Fruit fly (Drosophila melanogaster) whole organism, embryonic: Measurements from ENCODE around the gene Rab7.

Experiments
- Abd-B ChIP-seq: fragments of 200-800 bp; sonication (Bioruptor generic); optimal IDR thresholded peaks from 2 replicates; lab custom pipeline; 2018; ENCODE audit warnings: missing biosample characterization, mild to moderate bottlenecking, missing genetic modification characterization, moderate library complexity
- CG10462 ChIP-seq: fragments of 200-800 bp; sonication (Bioruptor generic); optimal IDR thresholded peaks from 2 replicates; lab custom pipeline; 2016; ENCODE audit warnings: missing biosample characterization, missing genetic modification characterization
- CG11093 ChIP-seq: fragments of 200-800 bp; sonication (Bioruptor generic); IDR thresholded peaks from 3 replicates; pipeline ENCODE4 v1.3.6; 2022; ENCODE audit warnings: missing biosample characterization, missing genetic modification characterization
- CG13424 ChIP-seq: fragments of 200-800 bp; sonication (Bioruptor generic); optimal IDR thresholded peaks from 2 replicates; lab custom pipeline; 2019; ENCODE audit warnings: missing biosample characterization, mild to moderate bottlenecking, missing genetic modification characterization, moderate library complexity
- CG13775 ChIP-seq: fragments of 200-800 bp; sonication (Bioruptor generic); optimal IDR thresholded peaks from 3 replicates; lab custom pipeline; 2017; ENCODE audit warnings: missing biosample characterization, mild to moderate bottlenecking, missing genetic modification characterization
- CG15479 ChIP-seq: fragments of 200-800 bp; sonication (Bioruptor generic); optimal IDR thresholded peaks from 3 replicates; lab custom pipeline; 2019; ENCODE audit warnings: missing biosample characterization, mild to moderate bottlenecking, missing genetic modification characterization, moderate library complexity
- CG15514 ChIP-seq: fragments of 200-800 bp; sonication (Bioruptor generic); optimal IDR thresholded peaks from 3 replicates; lab custom pipeline; 2017; ENCODE audit warnings: missing biosample characterization, missing genetic modification characterization, mild to moderate bottlenecking, moderate library complexity, missing genetic modification reagents
- CG1603 ChIP-seq: fragments of 200-800 bp; sonication (Bioruptor generic); optimal IDR thresholded peaks from 2 replicates; lab custom pipeline; 2019; ENCODE audit warnings: missing biosample characterization, mild to moderate bottlenecking, missing genetic modification characterization, moderate library complexity
- CG17359 ChIP-seq: fragments of 200-800 bp; sonication (Bioruptor generic); optimal IDR thresholded peaks from 3 replicates; lab custom pipeline; 2018; ENCODE audit warnings: missing biosample characterization, mild to moderate bottlenecking, missing genetic modification characterization, moderate library complexity
- CG17385 ChIP-seq: fragments of 200-800 bp; sonication (Bioruptor generic); optimal IDR thresholded peaks from 3 replicates; lab custom pipeline; 2018; ENCODE audit warnings: missing biosample characterization, mild to moderate bottlenecking, missing genetic modification characterization
- CG1792 ChIP-seq: fragments of 200-800 bp; sonication (Bioruptor generic); optimal IDR thresholded peaks from 2 replicates; lab custom pipeline; 2016; ENCODE audit warnings: missing biosample characterization, missing genetic modification characterization
- CG18476 ChIP-seq: fragments of 200-800 bp; sonication (Bioruptor generic); optimal IDR thresholded peaks from 2 replicates; lab custom pipeline; 2016; ENCODE audit warnings: missing biosample characterization, mild to moderate bottlenecking, missing genetic modification characterization
- CG2202 ChIP-seq: fragments of 200-800 bp; sonication (Bioruptor generic); optimal IDR thresholded peaks from 2 replicates; lab custom pipeline; 2018; ENCODE audit warnings: missing biosample characterization, mild to moderate bottlenecking, missing genetic modification characterization
- CG2712 ChIP-seq: fragments of 200-800 bp; optimal IDR thresholded peaks from 3 replicates; lab custom pipeline; 2019; ENCODE audit warnings: missing biosample characterization, mild to moderate bottlenecking, missing genetic modification characterization, moderate library complexity
- CG32532 ChIP-seq: fragments of 200-800 bp; sonication (Bioruptor generic); IDR thresholded peaks from 2 replicates; pipeline ENCODE4 v1.3.6; 2022; ENCODE audit warnings: missing biosample characterization, missing genetic modification characterization
- CG3281 ChIP-seq: fragments of 200-800 bp; sonication (Bioruptor generic); optimal IDR thresholded peaks from 3 replicates; lab custom pipeline; 2017; ENCODE audit warnings: missing biosample characterization, mild to moderate bottlenecking, missing genetic modification characterization
- CG33213 ChIP-seq: fragments of 200-800 bp; sonication (Bioruptor generic); optimal IDR thresholded peaks from 3 replicates; lab custom pipeline; 2016; ENCODE audit warnings: missing biosample characterization, missing genetic modification characterization
- CG3847 ChIP-seq: fragments of 200-800 bp; sonication (Bioruptor generic); IDR thresholded peaks from 2 replicates; pipeline ENCODE4 v1.3.6; 2022; ENCODE audit warnings: missing biosample characterization, missing genetic modification characterization
- CG4328 ChIP-seq: fragments of 200-800 bp; sonication (Bioruptor generic); optimal IDR thresholded peaks from 3 replicates; lab custom pipeline; 2017; ENCODE audit warnings: missing biosample characterization, missing genetic modification reagents, missing genetic modification characterization
- CG4424 ChIP-seq: fragments of 200-800 bp; sonication (Bioruptor generic); optimal IDR thresholded peaks from 3 replicates; lab custom pipeline; 2016; ENCODE audit warnings: missing biosample characterization, missing genetic modification characterization
- CG6813 ChIP-seq: fragments of 200-800 bp; sonication (Bioruptor generic); optimal IDR thresholded peaks from 2 replicates; lab custom pipeline; 2017; ENCODE audit warnings: missing biosample characterization, missing genetic modification characterization, mild to moderate bottlenecking, moderate library complexity, missing genetic modification reagents
- CG7928 ChIP-seq: fragments of 200-800 bp; sonication (Bioruptor generic); optimal IDR thresholded peaks from 2 replicates; lab custom pipeline; 2017; ENCODE audit warnings: missing biosample characterization, mild to moderate bottlenecking, missing genetic modification characterization
- CG7963 ChIP-seq: fragments of 200-800 bp; sonication (Bioruptor generic); IDR thresholded peaks from 3 replicates; pipeline ENCODE4 v1.3.6; 2022; ENCODE audit warnings: missing biosample characterization, missing genetic modification characterization; ENCODE audit not compliant: partially characterized antibody
- CG8290 ChIP-seq, 3 experiments: fragments of 200-800 bp; sonication (Bioruptor generic); optimal IDR thresholded peaks; 2 replicates each; lab custom pipeline; 2016 to 2019; ENCODE audit warnings: missing biosample characterization in 3 of 3, missing genetic modification characterization in 3 of 3, mild to moderate bottlenecking in 2 of 3, moderate library complexity in 1 of 3
- CG8478 ChIP-seq: fragments of >200 bp; optimal IDR thresholded peaks from 2 replicates; lab custom pipeline; 2018
- CG8765 ChIP-seq: fragments of 200-800 bp; sonication (Bioruptor generic); IDR thresholded peaks from 2 replicates; pipeline ENCODE4 v1.3.6; 2022; ENCODE audit warnings: missing biosample characterization, missing genetic modification characterization
- Dll ChIP-seq: fragments of 200-800 bp; sonication (Bioruptor generic); IDR thresholded peaks from 4 replicates; pipeline ENCODE4 v1.3.6; 2022; ENCODE audit warnings: missing biosample characterization, missing genetic modification characterization; ENCODE audit not compliant: partially characterized antibody
- Hmx ChIP-seq: fragments of 200-800 bp; sonication (Bioruptor generic); optimal IDR thresholded peaks from 2 replicates; lab custom pipeline; 2016; ENCODE audit warnings: missing biosample characterization, missing genetic modification characterization
- Lpt ChIP-seq: fragments of >200 bp; optimal IDR thresholded peaks from 2 replicates; lab custom pipeline; 2018; ENCODE audit warnings: missing biosample characterization, missing genetic modification characterization
- Mes4 ChIP-seq: fragments of 200-800 bp; sonication (Bioruptor generic); optimal IDR thresholded peaks from 2 replicates; lab custom pipeline; 2016; ENCODE audit warnings: missing biosample characterization, missing genetic modification characterization
- Mrtf ChIP-seq: fragments of 200-800 bp; sonication (Bioruptor generic); IDR thresholded peaks from 3 replicates; pipeline ENCODE4 v1.3.6; 2022; ENCODE audit warnings: missing biosample characterization, missing genetic modification characterization
- Oli ChIP-seq: fragments of 200-800 bp; sonication (Bioruptor generic); optimal IDR thresholded peaks from 2 replicates; lab custom pipeline; 2018; ENCODE audit warnings: missing biosample characterization, mild to moderate bottlenecking, missing genetic modification characterization, moderate library complexity
- Poxn ChIP-seq: fragments of 200-800 bp; sonication (Bioruptor generic); IDR thresholded peaks from 2 replicates; pipeline ENCODE4 v1.3.6; 2022; ENCODE audit warnings: missing biosample characterization, missing genetic modification characterization
- Sin3A ChIP-seq: fragments of >200 bp; optimal IDR thresholded peaks from 2 replicates; lab custom pipeline; 2018
- Vsx1 ChIP-seq: fragments of 200-800 bp; sonication (Bioruptor generic); optimal IDR thresholded peaks from 2 replicates; lab custom pipeline; 2017; ENCODE audit warnings: missing biosample characterization, mild to moderate bottlenecking, missing genetic modification characterization, missing genetic modification reagents
- Xrp1 ChIP-seq: fragments of 200-800 bp; sonication (Bioruptor generic); IDR thresholded peaks from 2 replicates; pipeline ENCODE4 v1.3.6; 2022; ENCODE audit warnings: missing biosample characterization, missing genetic modification characterization
- ato ChIP-seq: fragments of 200-800 bp; sonication (Bioruptor generic); IDR thresholded peaks from 2 replicates; pipeline ENCODE4 v1.3.6; 2022; ENCODE audit warnings: missing biosample characterization, missing genetic modification characterization; ENCODE audit not compliant: partially characterized antibody
- chinmo ChIP-seq: fragments of 200-800 bp; sonication (Bioruptor generic); IDR thresholded peaks from 4 replicates; pipeline ENCODE4 v1.3.6; 2022; ENCODE audit warnings: missing biosample characterization, missing genetic modification characterization; ENCODE audit not compliant: partially characterized antibody
- corto ChIP-seq: fragments of 200-800 bp; sonication (Bioruptor generic); optimal IDR thresholded peaks from 2 replicates; lab custom pipeline; 2016; ENCODE audit warnings: missing biosample characterization, mild to moderate bottlenecking, missing genetic modification characterization, moderate library complexity
- emc ChIP-seq: fragments of 200-800 bp; sonication (Bioruptor generic); optimal IDR thresholded peaks from 2 replicates; lab custom pipeline; 2016; ENCODE audit warnings: missing biosample characterization, missing genetic modification characterization
- exex ChIP-seq: fragments of 200-800 bp; sonication (Bioruptor generic); optimal IDR thresholded peaks from 4 replicates; lab custom pipeline; 2018; ENCODE audit warnings: missing biosample characterization, mild to moderate bottlenecking, missing genetic modification characterization, moderate library complexity
- gem ChIP-seq: fragments of 200-800 bp; sonication (Bioruptor generic); optimal IDR thresholded peaks from 2 replicates; lab custom pipeline; 2019; ENCODE audit warnings: missing biosample characterization, mild to moderate bottlenecking, missing genetic modification characterization, moderate library complexity
- gfzf ChIP-seq: fragments of 200-800 bp; sonication (Bioruptor generic); optimal IDR thresholded peaks from 2 replicates; lab custom pipeline; 2016; ENCODE audit warnings: missing biosample characterization, mild to moderate bottlenecking, missing genetic modification characterization, moderate library complexity
- gro ChIP-seq: fragments of 200-800 bp; sonication (Bioruptor generic); optimal IDR thresholded peaks from 2 replicates; lab custom pipeline; 2016; ENCODE audit warnings: missing biosample characterization, missing genetic modification characterization
- peb ChIP-seq: fragments of 200-800 bp; sonication (Bioruptor generic); IDR thresholded peaks from 2 replicates; pipeline ENCODE4 v1.3.6; 2022; ENCODE audit warnings: missing biosample characterization, missing genetic modification characterization
- pum ChIP-seq: fragments of 200-800 bp; sonication (Bioruptor generic); optimal IDR thresholded peaks from 2 replicates; lab custom pipeline; 2016; ENCODE audit warnings: missing biosample characterization, missing genetic modification characterization
- sima ChIP-seq: fragments of 200-800 bp; sonication (Bioruptor generic); optimal IDR thresholded peaks from 2 replicates; lab custom pipeline; 2016; ENCODE audit warnings: missing biosample characterization, missing genetic modification characterization
- unc-4 ChIP-seq: fragments of 200-800 bp; sonication (Bioruptor generic); IDR thresholded peaks from 2 replicates; pipeline ENCODE4 v1.3.6; 2022; ENCODE audit warnings: missing biosample characterization, missing genetic modification characterization; ENCODE audit not compliant: partially characterized antibody
- zfh1 ChIP-seq: fragments of 200-800 bp; sonication (Bioruptor generic); IDR thresholded peaks from 3 replicates; pipeline ENCODE4 v1.3.6; 2022; ENCODE audit warnings: missing biosample characterization, missing genetic modification characterization
- zfh2 ChIP-seq: fragments of 200-800 bp; sonication (Bioruptor generic); optimal IDR thresholded peaks from 2 replicates; lab custom pipeline; 2016; ENCODE audit warnings: missing biosample characterization, missing genetic modification characterization

Gene Rab7

dm6 chr3R:24010637-24011214, 17.9 kb downstream of the Rab7 start (continued):
- peak; percentile 33 for TF ChIP-seq CG4424 (GFP tag; lab: Kevin White, UChicago)
- TF ChIP-seq pum: no peak
- TF ChIP-seq CG8765 (GFP tag; lab: Robert Waterston, UW): no peak
- TF ChIP-seq gro: no peak
- TF ChIP-seq CG33213: no peak
- TF ChIP-seq Dll (GFP tag; lab: Robert Waterston, UW): no peak
- TF ChIP-seq peb: no peak
- TF ChIP-seq Mrtf: peak; percentile 52; the same call in 1 of the 3 replicates
- TF ChIP-seq exex (tag; lab: Kevin White, UChicago): no peak
- no peak for TF ChIP-seq CG4328
- TF ChIP-seq CG8478 (lab: Kevin White, UChicago): no peak
- no peak for TF ChIP-seq CG7963 (GFP tag; lab: Robert Waterston, UW)
- TF ChIP-seq emc: no peak
- TF ChIP-seq Sin3A: no peak
- TF ChIP-seq zfh2 (GFP tag; lab: Kevin White, UChicago): peak; percentile 20
- no peak for TF ChIP-seq CG15479 (GFP tag; lab: Kevin White, UChicago)
- peak; percentile 74 for TF ChIP-seq gem
- peak; percentile 68 for TF ChIP-seq CG17385
- no peak for TF ChIP-seq chinmo
- TF ChIP-seq Hmx (GFP tag; lab: Kevin White, UChicago): no peak
- TF ChIP-seq CG3281: peak; percentile 53
- no peak for TF ChIP-seq corto
- TF ChIP-seq Xrp1 (GFP tag; lab: Robert Waterston, UW): peak; percentile 65; the same call in 1 of the 2 replicates
- peak; percentile 39 for TF ChIP-seq CG1603 (tag; lab: Kevin White, UChicago)
- peak; percentile 72 for TF ChIP-seq CG3847 (GFP tag; lab: Robert Waterston, UW)
- no peak for TF ChIP-seq Lpt (GFP tag; lab: Kevin White, UChicago)
- peak; percentile 40 for TF ChIP-seq CG13775 (GFP tag; lab: Kevin White, UChicago)
- TF ChIP-seq CG17359: peak; percentile 66
- no peak for TF ChIP-seq Poxn
- TF ChIP-seq CG2712 (tag; lab: Kevin White, UChicago): peak; percentile 46
- no peak for TF ChIP-seq CG7928
- peak; percentile 56 for TF ChIP-seq CG15514 (GFP tag; lab: Kevin White, UChicago)
- TF ChIP-seq unc-4 (GFP tag; lab: Robert Waterston, UW): no peak
- peak; percentile 54 for TF ChIP-seq Oli
- TF ChIP-seq CG11093 (GFP tag; lab: Robert Waterston, UW): 0 out of 3 replicates have a peak, but pooled peaks have one; percentile 27
- TF ChIP-seq Abd-B: no peak
- TF ChIP-seq CG10462 (GFP tag; lab: Kevin White, UChicago): no peak
- TF ChIP-seq CG8290 (GFP tag; optimal IDR thresholded peaks at IDR 0.05; lab: Kevin White, UChicago): no peak
- TF ChIP-seq CG8290 (tag; optimal IDR thresholded peaks at IDR 0.05; lab: Kevin White, UChicago): peak in 1 of 2 experiments; percentile 65
- TF ChIP-seq sima (GFP tag; lab: Kevin White, UChicago): no peak
- no peak for TF ChIP-seq gfzf (GFP tag; lab: Kevin White, UChicago)
- TF ChIP-seq CG2202 (tag; lab: Kevin White, UChicago): no peak
- TF ChIP-seq CG18476 (GFP tag; lab: Kevin White, UChicago): no peak
- TF ChIP-seq CG32532 (GFP tag; lab: Robert Waterston, UW): peak; percentile 78; the same call in 1 of the 2 replicates
- TF ChIP-seq ato (GFP tag; lab: Robert Waterston, UW): no peak
- TF ChIP-seq zfh1 (GFP tag; lab: Robert Waterston, UW): peak; percentile 60; the same call in 1 of the 3 replicates
- TF ChIP-seq CG6813 (GFP tag; lab: Kevin White, UChicago): peak; percentile 1
- no peak for TF ChIP-seq CG1792 (GFP tag; lab: Kevin White, UChicago)
- no peak for TF ChIP-seq Mes4 (GFP tag; lab: Kevin White, UChicago)
- TF ChIP-seq Vsx1 (GFP tag; lab: Kevin White, UChicago): peak; percentile 11
- peak; percentile 72 for TF ChIP-seq CG13424
